Fruit fly (Drosophila melanogaster): ENCODE data around the gene inaF-C.

Gene inaF-C

DNA sequence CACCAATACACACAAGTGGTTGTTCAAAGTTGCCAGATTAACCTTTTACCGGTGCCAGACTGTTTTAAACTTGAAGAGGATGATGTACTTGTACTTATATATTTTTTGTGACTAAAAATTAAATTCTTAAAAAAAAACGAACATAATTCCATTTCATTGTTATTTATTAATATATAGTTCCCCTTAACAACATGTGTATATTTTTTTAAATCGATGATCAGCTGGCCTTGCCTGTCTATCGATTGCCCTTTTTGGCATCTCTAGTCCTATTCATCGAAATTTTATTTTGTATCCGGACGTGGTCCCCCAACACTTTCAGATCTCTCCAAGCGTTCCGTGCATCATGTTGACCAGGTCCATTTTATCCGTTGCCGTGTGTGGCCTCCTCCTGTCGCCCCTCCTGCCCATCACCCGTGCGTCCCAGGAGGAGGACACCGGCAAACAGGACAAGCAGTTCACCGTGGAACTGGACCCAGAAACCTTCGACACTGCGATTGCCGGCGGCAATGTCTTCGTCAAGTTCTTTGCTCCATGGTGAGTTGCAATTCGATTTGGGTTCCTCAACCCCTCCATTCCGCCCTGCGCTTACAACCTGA is 14.7 kb downstream of the inaF-C start, which contains the start of gene prtp (continued):
- TF ChIP-seq YL-1 (GFP tag; optimal IDR thresholded peaks at IDR 0.05) = no peak
- TF ChIP-seq CG12155 (GFP tag; optimal IDR thresholded peaks at IDR 0.05) = no peak
- TF ChIP-seq CG7928 (GFP tag; optimal IDR thresholded peaks at IDR 0.05) = no peak
- no peak for TF ChIP-seq sim (GFP tag; IDR thresholded peaks at IDR 0.05)
- TF ChIP-seq chn (GFP tag; optimal IDR thresholded peaks at IDR 0.05) = no peak
- TF ChIP-seq Hr78 (GFP tag; optimal IDR thresholded peaks at IDR 0.05) = no peak
- peak; percentile 71 for TF ChIP-seq CG14710 (tag; optimal IDR thresholded peaks at IDR 0.05)
- TF ChIP-seq CG14667 (GFP tag; IDR thresholded peaks at IDR 0.05) = no peak
- TF ChIP-seq grn (GFP tag; optimal IDR thresholded peaks at IDR 0.05) = no peak
- TF ChIP-seq Dp (GFP tag; optimal IDR thresholded peaks at IDR 0.05) = peak; percentile 41
- no peak for TF ChIP-seq Elba2 (GFP tag; optimal IDR thresholded peaks at IDR 0.05)
- no peak for TF ChIP-seq CG7556 (GFP tag; optimal IDR thresholded peaks at IDR 0.05)
- no peak for TF ChIP-seq CG10321 (GFP tag; IDR thresholded peaks at IDR 0.05)
- TF ChIP-seq CG6791 (GFP tag; IDR thresholded peaks at IDR 0.05; ENCODE audit: partially characterized antibody) = 0 out of 3 replicates have a peak, but pooled peaks have one; percentile 56
- TF ChIP-seq ac (GFP tag; optimal IDR thresholded peaks at IDR 0.05) = no peak
- no peak for TF ChIP-seq CG15479 (GFP tag; optimal IDR thresholded peaks at IDR 0.05)
- TF ChIP-seq Dref (GFP tag; IDR thresholded peaks at IDR 0.05) = peak; percentile 66
- no peak for TF ChIP-seq sens-2 (GFP tag; IDR thresholded peaks at IDR 0.05)
- no peak for TF ChIP-seq jing (GFP tag; optimal IDR thresholded peaks at IDR 0.05)
- TF ChIP-seq sug (tag; optimal IDR thresholded peaks at IDR 0.05) = no peak
- no peak for TF ChIP-seq Ets65A (GFP tag)
- peak; percentile 16 for TF ChIP-seq unpg (GFP tag; optimal IDR thresholded peaks at IDR 0.05)
- TF ChIP-seq sima (GFP tag; optimal IDR thresholded peaks at IDR 0.05) = no peak
- no peak for TF ChIP-seq mirr (GFP tag; optimal IDR thresholded peaks at IDR 0.05)
- no peak for TF ChIP-seq CG2120 (GFP tag; optimal IDR thresholded peaks at IDR 0.05)
- no peak for TF ChIP-seq Nf-YB (GFP tag; optimal IDR thresholded peaks at IDR 0.05)
- TF ChIP-seq Chrac-16 (GFP tag; optimal IDR thresholded peaks at IDR 0.05) = peak; percentile 34
- TF ChIP-seq twi (tag; optimal IDR thresholded peaks at IDR 0.05) = no peak
- peak; percentile 67 for TF ChIP-seq Ets97D (GFP tag; optimal IDR thresholded peaks at IDR 0.05)
- TF ChIP-seq CG1603 (tag; optimal IDR thresholded peaks at IDR 0.05) = peak; percentile 4
- TF ChIP-seq CkIIα-i1 (GFP tag; IDR thresholded peaks at IDR 0.05) = no peak
- TF ChIP-seq pita (GFP tag; optimal IDR thresholded peaks at IDR 0.05) = no peak
- no peak for TF ChIP-seq CG11247 (GFP tag; IDR thresholded peaks at IDR 0.05)
- peak; percentile 27 for TF ChIP-seq phol (tag; optimal IDR thresholded peaks at IDR 0.05)
- no peak; the same call in 1 of the 2 replicates for TF ChIP-seq rib (GFP tag; IDR thresholded peaks at IDR 0.05)
- TF ChIP-seq pros (GFP tag; optimal IDR thresholded peaks at IDR 0.05) = no peak
- no peak for TF ChIP-seq CG11560 (tag; IDR thresholded peaks at IDR 0.05)
- no peak for TF ChIP-seq CG12769 (tag; optimal IDR thresholded peaks at IDR 0.05)
- peak; percentile 92 for TF ChIP-seq CG2116 (GFP tag; optimal IDR thresholded peaks at IDR 0.05)
- no peak for TF ChIP-seq CG18599 (GFP tag; optimal IDR thresholded peaks at IDR 0.05)
- no peak for TF ChIP-seq btn (GFP tag; optimal IDR thresholded peaks at IDR 0.05)
- no peak for TF ChIP-seq hkb (optimal IDR thresholded peaks at IDR 0.05)
- TF ChIP-seq hkb (GFP tag; IDR thresholded peaks at IDR 0.05) = peak; percentile 50; the same call in 1 of the 2 replicates
- TF ChIP-seq HLH54F (GFP tag; optimal IDR thresholded peaks at IDR 0.05) = no peak
- TF ChIP-seq CG15601 (tag; optimal IDR thresholded peaks at IDR 0.05) = peak; percentile 25
- no peak for TF ChIP-seq Dbx (GFP tag; IDR thresholded peaks at IDR 0.05)
- no peak for TF ChIP-seq exex (tag; optimal IDR thresholded peaks at IDR 0.05)
- no peak for TF ChIP-seq seq (GFP tag; IDR thresholded peaks at IDR 0.05)
- TF ChIP-seq Dek (tag; optimal IDR thresholded peaks at IDR 0.05) = no peak
- no peak for TF ChIP-seq CG10366 (GFP tag; IDR thresholded peaks at IDR 0.05)
- no peak for TF ChIP-seq oc (tag; optimal IDR thresholded peaks at IDR 0.05)
